Worm (Caenorhabditis elegans) whole organism, young adult: ENCODE measurements around the gene F45D3.2.
A peak's percentile ranks its signal among the peaks of the same experiment; 100 is the strongest.

ENCODE experiments used
- B0261.1 ChIP-seq: sonication (generic microtip); optimal IDR thresholded peaks from 2 replicates; lab custom pipeline; 2016; ENCODE audit warnings: mild to moderate bottlenecking, missing genetic modification characterization, moderate library complexity, missing compliant biosample characterization
- B0336.3 ChIP-seq: fragments of 200-800 bp; sonication (Bioruptor generic); IDR thresholded peaks from 2 replicates; pipeline ENCODE4 v1.3.6; 2022; ENCODE audit warnings: missing genetic modification characterization, missing compliant biosample characterization
- C06A6.2 ChIP-seq: fragments of 200-800 bp; sonication (Bioruptor generic); conservative IDR thresholded peaks from 2 replicates; pipeline ENCODE4 v1.3.6; 2022; ENCODE audit warnings: missing genetic modification characterization, missing compliant biosample characterization
- C17E4.6 ChIP-seq: fragments of 200-800 bp; sonication (Bioruptor generic); IDR thresholded peaks from 2 replicates; pipeline ENCODE4 v1.3.6; 2022; ENCODE audit warnings: missing genetic modification reagents, missing genetic modification characterization, missing compliant biosample characterization
- F10E7.11 ChIP-seq: sonication (generic microtip); optimal IDR thresholded peaks from 2 replicates; lab custom pipeline; 2017; ENCODE audit warnings: mild to moderate bottlenecking, missing genetic modification characterization, moderate library complexity, missing compliant biosample characterization
- F39B2.1 ChIP-seq: fragments of 200-800 bp; sonication (Bioruptor generic); IDR thresholded peaks from 2 replicates; pipeline ENCODE4 v1.3.6; 2022; ENCODE audit warnings: missing genetic modification reagents, missing genetic modification characterization, missing compliant biosample characterization
- F49E8.2 ChIP-seq: sonication (generic microtip); optimal IDR thresholded peaks from 3 replicates; lab custom pipeline; 2017; ENCODE audit warnings: missing genetic modification characterization, mild to moderate bottlenecking, missing compliant biosample characterization, antibody characterized with exemption, moderate library complexity; ENCODE audit not compliant: insufficient read depth
- F52B5.7 ChIP-seq: sonication (generic microtip); optimal IDR thresholded peaks from 2 replicates; lab custom pipeline; 2016; ENCODE audit warnings: mild to moderate bottlenecking, missing genetic modification characterization, missing compliant biosample characterization
- K12H6.12 ChIP-seq: fragments of 200-800 bp; sonication (Bioruptor generic); optimal IDR thresholded peaks from 2 replicates; lab custom pipeline; 2018; ENCODE audit warnings: mild to moderate bottlenecking, missing genetic modification characterization, missing compliant biosample characterization
- T26A5.8 ChIP-seq: sonication (generic microtip); optimal IDR thresholded peaks from 2 replicates; lab custom pipeline; 2016; ENCODE audit warnings: missing genetic modification characterization, missing compliant biosample characterization
- Y53G8AR.9 ChIP-seq: fragments of 200-800 bp; sonication (Bioruptor generic); conservative IDR thresholded peaks from 2 replicates; pipeline ENCODE4 v1.3.6; 2022; ENCODE audit warnings: missing genetic modification reagents, missing genetic modification characterization, missing compliant biosample characterization
- ZK185.1 ChIP-seq: sonication (generic microtip); optimal IDR thresholded peaks from 2 replicates; lab custom pipeline; 2016; ENCODE audit warnings: mild to moderate bottlenecking, missing genetic modification characterization, missing compliant biosample characterization; ENCODE audit not compliant: poor library complexity, severe bottlenecking
- ama-1 ChIP-seq, 3 experiments: fragments of 150-350 bp in 1 of 3; sonication (generic microtip) in 2 of 3; optimal IDR thresholded peaks; 2 replicates each; lab custom pipeline; 2014 to 2018; ENCODE audit warnings: missing biosample characterization in 2 of 3, missing genetic modification characterization in 2 of 3, missing genetic modification reagents in 2 of 3
- aptf-3 ChIP-seq: fragments of 200-800 bp; sonication (Bioruptor generic); IDR thresholded peaks from 2 replicates; pipeline ENCODE4 v1.3.6; 2022; ENCODE audit warnings: missing genetic modification characterization, missing compliant biosample characterization
- ccch-3 ChIP-seq: fragments of 200-800 bp; sonication (Bioruptor generic); optimal IDR thresholded peaks from 2 replicates; lab custom pipeline; 2018; ENCODE audit warnings: mild to moderate bottlenecking, missing genetic modification characterization, missing compliant biosample characterization
- cebp-2 ChIP-seq: fragments of 200-800 bp; sonication (Bioruptor generic); IDR thresholded peaks from 2 replicates; pipeline ENCODE4 v1.3.6; 2022; ENCODE audit warnings: missing genetic modification characterization, missing compliant biosample characterization
- ceh-100 ChIP-seq: fragments of 200-800 bp; sonication (Bioruptor generic); IDR thresholded peaks from 2 replicates; pipeline ENCODE4 v1.3.6; 2022; ENCODE audit warnings: missing genetic modification reagents, missing genetic modification characterization, missing compliant biosample characterization
- dpff-1 ChIP-seq: sonication (generic microtip); optimal IDR thresholded peaks from 2 replicates; lab custom pipeline; 2017; ENCODE audit warnings: mild to moderate bottlenecking, missing genetic modification characterization, missing compliant biosample characterization
- fkh-3 ChIP-seq: sonication (generic microtip); optimal IDR thresholded peaks from 2 replicates; lab custom pipeline; 2016; ENCODE audit warnings: mild to moderate bottlenecking, missing genetic modification characterization, missing compliant biosample characterization
- gei-17 ChIP-seq: fragments of 200-800 bp; sonication (Bioruptor generic); optimal IDR thresholded peaks from 2 replicates; lab custom pipeline; 2018; ENCODE audit warnings: mild to moderate bottlenecking, missing genetic modification characterization, missing compliant biosample characterization
- him-1 ChIP-seq: sonication (generic microtip); optimal IDR thresholded peaks from 2 replicates; lab custom pipeline; 2016; ENCODE audit warnings: missing genotype, missing genetic modification reagents, missing genetic modification characterization, missing compliant biosample characterization
- hmg-1.2 ChIP-seq: fragments of 200-800 bp; sonication (Bioruptor generic); IDR thresholded peaks from 2 replicates; pipeline ENCODE4 v1.3.6; 2022; ENCODE audit warnings: missing genetic modification reagents, missing genetic modification characterization, missing compliant biosample characterization
- lag-1 ChIP-seq: fragments of 200-800 bp; sonication (Bioruptor generic); IDR thresholded peaks from 2 replicates; pipeline ENCODE4 v1.3.6; 2022; ENCODE audit warnings: missing genetic modification reagents, missing genetic modification characterization, missing compliant biosample characterization
- let-526 ChIP-seq: fragments of 200-800 bp; sonication (Bioruptor generic); IDR thresholded peaks from 2 replicates; pipeline ENCODE4 v1.3.6; 2022; ENCODE audit warnings: missing genetic modification reagents, missing genetic modification characterization, missing compliant biosample characterization
- let-607 ChIP-seq, 2 experiments: fragments of 200-800 bp in 1 of 2; sonication (Bioruptor generic) in 1 of 2; sonication (generic microtip) in 1 of 2; optimal IDR thresholded peaks; 2 replicates each; lab custom pipeline; 2016 to 2018; ENCODE audit warnings: mild to moderate bottlenecking in 2 of 2, missing compliant biosample characterization in 2 of 2, missing genetic modification characterization in 2 of 2, moderate library complexity in 2 of 2, missing genotype in 1 of 2
- lin-26 ChIP-seq: fragments of 200-800 bp; sonication (Bioruptor generic); IDR thresholded peaks from 2 replicates; pipeline ENCODE4 v1.3.6; 2022; ENCODE audit warnings: missing genetic modification reagents, missing genetic modification characterization, missing compliant biosample characterization
- lin-40 ChIP-seq: sonication (generic microtip); optimal IDR thresholded peaks from 2 replicates; lab custom pipeline; 2016; ENCODE audit warnings: missing genetic modification characterization, mild to moderate bottlenecking, missing compliant biosample characterization, missing genotype, missing genetic modification reagents
- madf-10 ChIP-seq: sonication (generic microtip); optimal IDR thresholded peaks from 2 replicates; lab custom pipeline; 2016; ENCODE audit warnings: mild to moderate bottlenecking, missing genetic modification characterization, missing compliant biosample characterization
- madf-3 ChIP-seq: fragments of 200-800 bp; sonication (Bioruptor generic); IDR thresholded peaks from 2 replicates; pipeline ENCODE4 v1.3.6; 2022; ENCODE audit warnings: missing genetic modification reagents, missing genetic modification characterization, missing compliant biosample characterization
- madf-6 ChIP-seq: fragments of 200-800 bp; sonication (Bioruptor generic); IDR thresholded peaks from 2 replicates; pipeline ENCODE4 v1.3.6; 2022; ENCODE audit warnings: missing genetic modification reagents, missing genetic modification characterization, missing compliant biosample characterization
- mes-4 ChIP-seq: sonication (generic microtip); optimal IDR thresholded peaks from 2 replicates; lab custom pipeline; 2016; ENCODE audit warnings: missing genotype, missing genetic modification characterization, missing compliant biosample characterization
- mxl-1 ChIP-seq: sonication (generic microtip); optimal IDR thresholded peaks from 2 replicates; lab custom pipeline; 2016; ENCODE audit warnings: missing genetic modification characterization, missing compliant biosample characterization
- nfya-2 ChIP-seq: fragments of 200-800 bp; sonication (Bioruptor generic); IDR thresholded peaks from 2 replicates; pipeline ENCODE4 v1.3.6; 2022; ENCODE audit warnings: missing genetic modification reagents, missing genetic modification characterization, missing compliant biosample characterization
- nfyb-1 ChIP-seq: fragments of 200-800 bp; sonication (Bioruptor generic); IDR thresholded peaks from 2 replicates; pipeline ENCODE4 v1.3.6; 2022; ENCODE audit warnings: missing genetic modification reagents, missing genetic modification characterization, missing compliant biosample characterization
- nhr-27 ChIP-seq: fragments of 200-800 bp; sonication (Bioruptor generic); optimal IDR thresholded peaks from 2 replicates; lab custom pipeline; 2018; ENCODE audit warnings: mild to moderate bottlenecking, missing genetic modification characterization, moderate library complexity, missing compliant biosample characterization
- pbrm-1 ChIP-seq: fragments of 200-800 bp; sonication (Bioruptor generic); IDR thresholded peaks from 2 replicates; pipeline ENCODE4 v1.3.6; 2022; ENCODE audit warnings: missing genetic modification reagents, missing genetic modification characterization, missing compliant biosample characterization
- rec-8 ChIP-seq, 2 experiments: sonication (generic microtip); optimal IDR thresholded peaks; 2 replicates each; lab custom pipeline; 2016; ENCODE audit warnings: mild to moderate bottlenecking in 2 of 2, missing genetic modification characterization in 2 of 2, missing genetic modification reagents in 2 of 2, missing genotype in 2 of 2, missing biosample characterization in 1 of 2, missing compliant biosample characterization in 1 of 2, moderate library complexity in 1 of 2
- sea-2 ChIP-seq: fragments of 200-800 bp; sonication (Bioruptor generic); IDR thresholded peaks from 2 replicates; pipeline ENCODE4 v1.3.6; 2022; ENCODE audit warnings: missing genetic modification characterization, missing compliant biosample characterization
- snpc-3.4 ChIP-seq: sonication (generic microtip); optimal IDR thresholded peaks from 2 replicates; lab custom pipeline; 2017; ENCODE audit warnings: missing genetic modification characterization, mild to moderate bottlenecking, missing compliant biosample characterization, antibody characterized with exemption, moderate library complexity, missing genotype, missing genetic modification reagents
- unc-62 ChIP-seq: fragments of 150-350 bp; optimal IDR thresholded peaks from 2 replicates; lab custom pipeline; 2014; ENCODE audit warnings: missing biosample characterization, missing genetic modification reagents, missing genetic modification characterization
- zfh-2 ChIP-seq: fragments of 200-800 bp; sonication (Bioruptor generic); conservative IDR thresholded peaks from 2 replicates; pipeline ENCODE4 v1.3.6; 2022; ENCODE audit warnings: missing genetic modification reagents, missing genetic modification characterization, missing compliant biosample characterization
- ztf-26 ChIP-seq: sonication (generic microtip); optimal IDR thresholded peaks from 2 replicates; lab custom pipeline; 2017; ENCODE audit warnings: missing genetic modification characterization, missing compliant biosample characterization
- ztf-28 ChIP-seq: fragments of 200-800 bp; sonication (Bioruptor generic); IDR thresholded peaks from 2 replicates; pipeline ENCODE4 v1.3.6; 2022; ENCODE audit warnings: missing genetic modification reagents, missing genetic modification characterization, missing compliant biosample characterization
- ztf-6 ChIP-seq: fragments of 200-800 bp; sonication (Bioruptor generic); IDR thresholded peaks from 2 replicates; pipeline ENCODE4 v1.3.6; 2022; ENCODE audit warnings: missing genetic modification reagents, missing genetic modification characterization, missing compliant biosample characterization

Gene F45D3.2

DNA sequence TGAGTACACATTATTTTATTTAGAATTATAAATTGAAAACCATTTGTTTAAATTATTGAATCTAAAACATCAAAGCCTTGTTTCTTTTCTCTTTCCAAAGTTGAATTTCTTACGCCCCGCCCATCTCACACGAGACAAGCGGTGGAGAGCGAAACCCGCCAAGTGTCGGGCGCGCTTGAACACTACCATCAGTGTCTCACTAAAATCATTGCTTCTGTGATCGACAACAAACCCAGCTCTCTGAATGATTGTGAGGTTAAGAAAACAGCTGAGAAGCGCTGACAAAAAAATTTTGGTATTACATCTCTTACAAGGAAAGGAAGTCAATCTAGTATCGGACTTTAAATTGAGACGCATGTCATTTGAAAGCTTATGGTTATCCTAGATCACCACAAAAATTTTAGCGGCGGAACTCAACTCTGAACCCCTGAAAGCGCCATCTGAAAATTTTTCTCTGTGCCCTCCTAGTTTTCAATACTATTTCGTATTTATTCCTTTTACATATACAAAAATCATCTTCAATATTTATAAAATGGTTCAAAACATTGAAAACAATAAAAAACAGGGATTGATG lies 49.7 kb upstream of the F45D3.2 start (continued):
- TF ChIP-seq ZK185.1: peak; percentile 79
- TF ChIP-seq mxl-1 (tag; lab: Kevin White, UChicago): no peak
- TF ChIP-seq hmg-1.2 (GFP tag; lab: Robert Waterston, UW): peak; percentile 97
- TF ChIP-seq sea-2 (GFP tag; lab: Robert Waterston, UW): no peak
- TF ChIP-seq F10E7.11 (tag; lab: Kevin White, UChicago): no peak
- TF ChIP-seq ceh-100 (GFP tag; lab: Robert Waterston, UW): peak; percentile 71
- peak; percentile 37 for TF ChIP-seq B0261.1 (tag; lab: Kevin White, UChicago)
- peak; percentile 96 for TF ChIP-seq him-1 (tag; lab: Kevin White, UChicago)
- no peak for TF ChIP-seq ccch-3
- TF ChIP-seq let-526 (GFP tag; lab: Robert Waterston, UW): no peak
- no peak for TF ChIP-seq gei-17 (GFP tag; lab: Kevin White, UChicago)
- peak; percentile 81; the same call in 1 of the 2 replicates for TF ChIP-seq ztf-28 (GFP tag; lab: Robert Waterston, UW)
- peak; percentile 11 to 80 for TF ChIP-seq rec-8 (tag; optimal IDR thresholded peaks at IDR 0.05; lab: Kevin White, UChicago)
- TF ChIP-seq C17E4.6 (GFP tag; lab: Robert Waterston, UW): 0 out of 2 replicates have a peak, but pooled peaks have one; percentile 9
- no peak for TF ChIP-seq unc-62 (GFP tag; lab: Kevin White, UChicago)
- peak; percentile 40 for TF ChIP-seq mes-4 (tag; lab: Kevin White, UChicago)
- no peak for TF ChIP-seq nhr-27 (tag; lab: Kevin White, UChicago)
- no peak for TF ChIP-seq lag-1 (GFP tag; lab: Robert Waterston, UW)
- TF ChIP-seq cebp-2: 0 out of 2 replicates have a peak, but pooled peaks have one; percentile 45
- TF ChIP-seq T26A5.8 (tag; lab: Kevin White, UChicago): no peak
- TF ChIP-seq ama-1 (optimal IDR thresholded peaks at IDR 0.05; lab: Kevin White, UChicago): peak; percentile 35
- TF ChIP-seq ama-1 (GFP tag; optimal IDR thresholded peaks at IDR 0.05; lab: Kevin White, UChicago): no peak
- TF ChIP-seq K12H6.12 (tag; lab: Kevin White, UChicago): no peak
- TF ChIP-seq Y53G8AR.9 (GFP tag; lab: Robert Waterston, UW): peak; percentile 88
- no peak for TF ChIP-seq nfya-2 (GFP tag; lab: Robert Waterston, UW)
- TF ChIP-seq C06A6.2: no peak
- TF ChIP-seq zfh-2 (GFP tag; lab: Robert Waterston, UW): no peak; the same call in 1 of the 2 replicates
- peak; percentile 88 for TF ChIP-seq B0336.3 (GFP tag; lab: Robert Waterston, UW)
- TF ChIP-seq fkh-3: no peak
- peak; percentile 87 for TF ChIP-seq nfyb-1
- TF ChIP-seq snpc-3.4 (tag; lab: Kevin White, UChicago): peak; percentile 99
- peak in 1 of 2 experiments; percentile 8 for TF ChIP-seq let-607 (tag; optimal IDR thresholded peaks at IDR 0.05; lab: Kevin White, UChicago)
- TF ChIP-seq pbrm-1: peak; percentile 99
- no peak for TF ChIP-seq lin-26 (GFP tag; lab: Robert Waterston, UW)
- TF ChIP-seq ztf-26 (tag; lab: Kevin White, UChicago): peak; percentile 1
- TF ChIP-seq F39B2.1: 0 out of 2 replicates have a peak, but pooled peaks have one; percentile 85
- no peak for TF ChIP-seq dpff-1 (tag; lab: Kevin White, UChicago)
- TF ChIP-seq F49E8.2: peak; percentile 85
- TF ChIP-seq madf-3 (GFP tag; lab: Robert Waterston, UW): 0 out of 2 replicates have a peak, but pooled peaks have one; percentile 7
- no peak for TF ChIP-seq ztf-6
- TF ChIP-seq madf-10: peak; percentile 38
- TF ChIP-seq lin-40 (tag; lab: Kevin White, UChicago): peak; percentile 54
- no peak for TF ChIP-seq aptf-3 (GFP tag; lab: Robert Waterston, UW)
- TF ChIP-seq F52B5.7 (tag; lab: Kevin White, UChicago): no peak
- TF ChIP-seq madf-6 (GFP tag; lab: Robert Waterston, UW): peak; percentile 89
